Worm (Caenorhabditis elegans): ENCODE data around the gene ncs-4.

Gene ncs-4

ce11 chrX:10162476-10162875 lies 13.8 kb upstream of the ncs-4 start:
- TF ChIP-seq pros-1 (tag; optimal IDR thresholded peaks at IDR 0.05) (no peak), tbx-7 (tag; optimal IDR thresholded peaks at IDR 0.05) (no peak), C38D4.7 (GFP tag; optimal IDR thresholded peaks at IDR 0.05) (no peak), ceh-48 (tag; optimal IDR thresholded peaks at IDR 0.05) (no peak), tbx-2 (tag; optimal IDR thresholded peaks at IDR 0.05) (no peak), hlh-30 (tag; optimal IDR thresholded peaks at IDR 0.05; ENCODE audit: insufficient read depth) (no peak), che-1 (tag; optimal IDR thresholded peaks at IDR 0.05) (no peak), sdc-2 (tag; optimal IDR thresholded peaks at IDR 0.05) (no peak), ahr-1 (tag; optimal IDR thresholded peaks at IDR 0.05) (no peak), ceh-2 (tag; optimal IDR thresholded peaks at IDR 0.05) (no peak)

- TF ChIP-seq pag-3 (tag; optimal IDR thresholded peaks at IDR 0.05; ENCODE audit: borderline replicate concordance) (no peak), unc-42 (tag; optimal IDR thresholded peaks at IDR 0.05) (peak; percentile 22)
These were observed 13.1 kb upstream of the ncs-4 start for ce11 chrX:10163212-10163611.

- no peak for TF ChIP-seq hlh-30 (tag; optimal IDR thresholded peaks at IDR 0.05; ENCODE audit: insufficient read depth)
- no peak for TF ChIP-seq odd-2 (tag; optimal IDR thresholded peaks at IDR 0.05)
- no peak for TF ChIP-seq pag-3 (tag; optimal IDR thresholded peaks at IDR 0.05; ENCODE audit: borderline replicate concordance)
- no peak for TF ChIP-seq nfya-1 (tag; optimal IDR thresholded peaks at IDR 0.05)
- no peak for TF ChIP-seq npax-4 (tag; optimal IDR thresholded peaks at IDR 0.05)
- TF ChIP-seq unc-86 (tag; optimal IDR thresholded peaks at IDR 0.05): no peak
- TF ChIP-seq zip-5 (tag; optimal IDR thresholded peaks at IDR 0.05): no peak
- TF ChIP-seq madf-2 (tag; optimal IDR thresholded peaks at IDR 0.05): no peak
- TF ChIP-seq pqm-1 (tag; optimal IDR thresholded peaks at IDR 0.05): no peak
- TF ChIP-seq K02D7.2 (tag; optimal IDR thresholded peaks at IDR 0.05): no peak
- TF ChIP-seq pros-1 (tag; optimal IDR thresholded peaks at IDR 0.05): no peak
- TF ChIP-seq gmeb-2 (tag; optimal IDR thresholded peaks at IDR 0.05): no peak
- no peak for TF ChIP-seq hlh-15 (tag; optimal IDR thresholded peaks at IDR 0.05)
These were observed 9.3 kb upstream of the ncs-4 start, which contains the start of gene rnp-9 for ce11 chrX:10167005-10167404. Gene rnp-9, plus strand, starts transcription at chrX:10167305.

- TF ChIP-seq gmeb-2 (tag; optimal IDR thresholded peaks at IDR 0.05) (no peak), che-1 (tag; optimal IDR thresholded peaks at IDR 0.05) (no peak), pros-1 (tag; optimal IDR thresholded peaks at IDR 0.05) (no peak), ceh-48 (tag; optimal IDR thresholded peaks at IDR 0.05) (no peak)
These were observed 7.8 kb upstream of the ncs-4 start for ce11 chrX:10168534-10168933.

- TF ChIP-seq ceh-14 (tag; optimal IDR thresholded peaks at IDR 0.05): no peak
- TF ChIP-seq sdc-2 (tag; optimal IDR thresholded peaks at IDR 0.05): no peak
- no peak for TF ChIP-seq ceh-45 (GFP tag; IDR thresholded peaks at IDR 0.05)
- no peak for TF ChIP-seq fkh-10 (GFP tag; optimal IDR thresholded peaks at IDR 0.05)
- TF ChIP-seq pag-3 (tag; optimal IDR thresholded peaks at IDR 0.05; ENCODE audit: borderline replicate concordance): no peak
- no peak for TF ChIP-seq hlh-6 (tag; optimal IDR thresholded peaks at IDR 0.05)
- TF ChIP-seq ceh-6 (GFP tag; optimal IDR thresholded peaks at IDR 0.05): no peak
- TF ChIP-seq odd-2 (tag; optimal IDR thresholded peaks at IDR 0.05): no peak
- TF ChIP-seq ttx-3 (tag; optimal IDR thresholded peaks at IDR 0.05): no peak
- no peak for TF ChIP-seq ceh-31 (tag; optimal IDR thresholded peaks at IDR 0.05)
- TF ChIP-seq nhr-232 (tag; optimal IDR thresholded peaks at IDR 0.05): no peak
- TF ChIP-seq ceh-19 (GFP tag; optimal IDR thresholded peaks at IDR 0.05): no peak
- TF ChIP-seq unc-3 (GFP tag; conservative IDR thresholded peaks at IDR 0.05): no peak
- no peak for TF ChIP-seq unc-3 (tag; optimal IDR thresholded peaks at IDR 0.05)
- no peak for TF ChIP-seq pha-4 (tag; optimal IDR thresholded peaks at IDR 0.05)
These were observed 5.7 kb upstream of the ncs-4 start for ce11 chrX:10170598-10170997.

All from whole organism, late embryonic.